Fruit fly (Drosophila melanogaster): ENCODE measurements around the gene Octbeta1R.

Gene Octbeta1R

dm6 chr3R:22468829-22469487 is 28.1 kb upstream of the Octbeta1R start (continued):
- TF ChIP-seq Eip74EF (GFP tag; optimal IDR thresholded peaks at IDR 0.05), result no peak
- TF ChIP-seq CG6175 (GFP tag; IDR thresholded peaks at IDR 0.05), result peak; percentile 72; the same call in 2 of the 3 replicates
- peak; percentile 73 for TF ChIP-seq CG12744 (GFP tag; optimal IDR thresholded peaks at IDR 0.05)
- TF ChIP-seq phol (tag; optimal IDR thresholded peaks at IDR 0.05), result peak; percentile 82
- TF ChIP-seq klu (GFP tag; IDR thresholded peaks at IDR 0.05), result peak; percentile 66
- peak; percentile 87 for TF ChIP-seq HLH3B (GFP tag; IDR thresholded peaks at IDR 0.05)
- no peak for TF ChIP-seq insv (GFP tag; optimal IDR thresholded peaks at IDR 0.05)
- peak; percentile 68 for TF ChIP-seq CG18011 (GFP tag; optimal IDR thresholded peaks at IDR 0.05)
- TF ChIP-seq Rfx (GFP tag; IDR thresholded peaks at IDR 0.05), result peak; percentile 90
- peak; percentile 67 for TF ChIP-seq Rx (GFP tag; IDR thresholded peaks at IDR 0.05)
- peak; percentile 57 for TF ChIP-seq disco-r (GFP tag; optimal IDR thresholded peaks at IDR 0.05)
- TF ChIP-seq NK7.1 (GFP tag; optimal IDR thresholded peaks at IDR 0.05), result peak; percentile 77
- TF ChIP-seq CG34376 (GFP tag; optimal IDR thresholded peaks at IDR 0.05), result peak; percentile 90
- no peak for TF ChIP-seq CG8765 (GFP tag; IDR thresholded peaks at IDR 0.05)
- TF ChIP-seq Hand (GFP tag; optimal IDR thresholded peaks at IDR 0.05), result peak; percentile 92
- TF ChIP-seq CG31388 (GFP tag; optimal IDR thresholded peaks at IDR 0.05), result peak; percentile 67
- no peak for TF ChIP-seq CG8290 (GFP tag; optimal IDR thresholded peaks at IDR 0.05)
- TF ChIP-seq CG8290 (tag; optimal IDR thresholded peaks at IDR 0.05), result no peak
- no peak for TF ChIP-seq twi (tag; optimal IDR thresholded peaks at IDR 0.05)
- TF ChIP-seq Hmr (GFP tag; optimal IDR thresholded peaks at IDR 0.05), result peak; percentile 95
- TF ChIP-seq CG6791 (GFP tag; IDR thresholded peaks at IDR 0.05; ENCODE audit: partially characterized antibody), result no peak
- TF ChIP-seq nom (GFP tag; optimal IDR thresholded peaks at IDR 0.05), result no peak
- TF ChIP-seq org-1 (GFP tag; optimal IDR thresholded peaks at IDR 0.05), result peak; percentile 91
- TF ChIP-seq sens-2 (GFP tag; IDR thresholded peaks at IDR 0.05), result peak; percentile 65; the same call in 1 of the 2 replicates
- TF ChIP-seq CG16815 (GFP tag; optimal IDR thresholded peaks at IDR 0.05), result peak; percentile 50
- TF ChIP-seq cg (GFP tag; optimal IDR thresholded peaks at IDR 0.05), result peak; percentile 73
- TF ChIP-seq pita (GFP tag; optimal IDR thresholded peaks at IDR 0.05), result no peak
- TF ChIP-seq ssp (GFP tag; IDR thresholded peaks at IDR 0.05), result peak; percentile 68
- peak; percentile 67 for TF ChIP-seq CG8089 (GFP tag; optimal IDR thresholded peaks at IDR 0.05)
- TF ChIP-seq CG7987 (GFP tag; optimal IDR thresholded peaks at IDR 0.05), result peak; percentile 79
- no peak for TF ChIP-seq Scr (GFP tag; IDR thresholded peaks at IDR 0.05; ENCODE audit: partially characterized antibody)
- TF ChIP-seq Xrp1 (GFP tag; IDR thresholded peaks at IDR 0.05), result peak; percentile 83
- TF ChIP-seq repo (GFP tag; optimal IDR thresholded peaks at IDR 0.05), result peak; percentile 72
- peak; percentile 22 for TF ChIP-seq YL-1 (GFP tag; optimal IDR thresholded peaks at IDR 0.05)
- no peak for TF ChIP-seq z (GFP tag; IDR thresholded peaks at IDR 0.05)
- no peak for TF ChIP-seq CG15073 (GFP tag; optimal IDR thresholded peaks at IDR 0.05)
- no peak; the same call in 2 of the 3 replicates for TF ChIP-seq CG17361 (GFP tag; IDR thresholded peaks at IDR 0.05)
- TF ChIP-seq CG13424 (tag; optimal IDR thresholded peaks at IDR 0.05), result peak; percentile 90
- TF ChIP-seq CG17912 (GFP tag; optimal IDR thresholded peaks at IDR 0.05), result no peak
- TF ChIP-seq Antp (GFP tag; optimal IDR thresholded peaks at IDR 0.05), result peak; percentile 92
- peak; percentile 60 for TF ChIP-seq ab (GFP tag; optimal IDR thresholded peaks at IDR 0.05)
- peak; percentile 87 for TF ChIP-seq fd3F (GFP tag; optimal IDR thresholded peaks at IDR 0.05)
- no peak for TF ChIP-seq CG16813 (GFP tag; IDR thresholded peaks at IDR 0.05; ENCODE audit: partially characterized antibody)
- peak; percentile 79; the same call in 1 of the 3 replicates for TF ChIP-seq CG34422 (GFP tag; IDR thresholded peaks at IDR 0.05)
- TF ChIP-seq C15 (GFP tag; IDR thresholded peaks at IDR 0.05), result 0 out of 3 replicates have a peak, but pooled peaks have one; percentile 29
- no peak for TF ChIP-seq yki (optimal IDR thresholded peaks at IDR 0.05)
- TF ChIP-seq sug (tag; optimal IDR thresholded peaks at IDR 0.05), result peak; percentile 86
- TF ChIP-seq CG9932 (GFP tag; IDR thresholded peaks at IDR 0.05), result peak; percentile 81
- no peak for TF ChIP-seq CG34224 (GFP tag; IDR thresholded peaks at IDR 0.05; ENCODE audit: partially characterized antibody)
- no peak for TF ChIP-seq nau (GFP tag; optimal IDR thresholded peaks at IDR 0.05)
